Fruit fly (Drosophila melanogaster) whole organism: Measurements from ENCODE around the gene mRpS18B.

Experiments
- CG8478 ChIP-seq: fragments of >200 bp; optimal IDR thresholded peaks from 2 replicates; lab custom pipeline; 2018; ENCODE audit warnings: inconsistent platforms
- Dll ChIP-seq: fragments of >200 bp; optimal IDR thresholded peaks from 2 replicates; lab custom pipeline; 2017
- EcR ChIP-seq, 2 experiments: fragments of >200 bp; optimal IDR thresholded peaks; 2 replicates each; lab custom pipeline; 2017; ENCODE audit warnings: missing biosample characterization in 2 of 2, missing genetic modification characterization in 2 of 2, missing genetic modification reagents in 2 of 2
- pan ChIP-seq: fragments of >200 bp; optimal IDR thresholded peaks from 2 replicates; lab custom pipeline; 2017
- psq ChIP-seq: fragments of >200 bp; optimal IDR thresholded peaks from 2 replicates; lab custom pipeline; 2017
- usp ChIP-seq: fragments of >200 bp; optimal IDR thresholded peaks from 2 replicates; lab custom pipeline; 2017; ENCODE audit warnings: missing biosample characterization, missing genetic modification characterization, mixed read lengths

mRpS18B gene

DNA sequence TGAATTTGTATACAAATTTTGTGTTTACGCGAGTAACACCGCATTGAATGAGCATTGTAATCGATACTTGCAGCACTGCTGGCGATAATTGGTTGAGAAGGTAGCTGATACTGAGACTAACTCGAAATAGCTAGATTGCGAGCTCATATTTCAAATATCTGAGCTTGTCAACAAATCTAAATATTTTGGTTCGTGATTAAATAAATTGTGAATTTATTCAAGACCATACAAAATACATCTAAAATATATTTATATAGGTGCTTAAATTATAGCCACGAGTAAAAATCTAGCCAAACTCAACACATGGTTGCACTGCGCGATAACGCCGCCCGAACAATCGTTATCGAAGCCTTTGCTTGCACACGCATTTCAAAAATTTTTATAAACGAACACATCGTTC lies 3.3 kb downstream of the mRpS18B start, which contains the start of the genes Taf13 and nesd:
TSS of gene Taf13 (minus strand) at position 56 of the 400 bp plus-strand sequence.
TSS of gene nesd (plus strand) at position 179 of the 400 bp plus-strand sequence.
- TF ChIP-seq usp (no peak), pan (no peak), EcR (GFP tag; optimal IDR thresholded peaks at IDR 0.05; lab: Kevin White, UChicago) (no peak), CG8478 (lab: Kevin White, UChicago) (no peak), psq (no peak), Dll (lab: Kevin White, UChicago) (no peak)

DNA sequence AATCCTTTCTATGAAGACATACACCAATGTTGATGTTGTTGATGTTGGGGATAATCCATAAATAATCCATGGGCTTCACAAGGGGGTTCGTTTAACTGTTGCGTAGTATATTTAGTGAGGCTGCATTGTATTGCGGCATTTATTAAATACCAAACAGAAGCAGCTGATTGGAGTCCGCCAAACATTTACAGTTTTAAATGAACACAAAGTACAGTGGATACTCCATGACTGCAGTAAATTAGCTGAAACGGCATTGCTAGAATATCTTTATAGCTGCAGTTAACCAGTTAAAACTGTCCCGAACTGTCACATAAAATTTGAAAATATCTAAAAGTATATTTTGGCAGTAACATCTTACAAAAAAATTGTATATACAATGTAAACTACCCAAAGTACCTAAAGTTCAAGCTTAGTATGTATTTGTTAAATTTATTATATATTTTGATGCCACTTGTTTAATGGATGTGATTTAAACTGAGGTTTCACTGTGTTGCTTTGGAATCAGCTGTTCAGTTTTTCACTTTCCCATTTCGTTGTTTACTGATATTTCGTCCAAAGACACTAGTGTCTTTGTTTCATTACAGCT lies 5.9 kb downstream of the mRpS18B start, which contains the start of the genes CG10747 and Pyroxd1:
TSS of gene CG10747 (minus strand) at position 255 of the 586 bp plus-strand sequence.
TSS of gene Pyroxd1 (plus strand) at position 342 of the 586 bp plus-strand sequence.
- no peak for TF ChIP-seq CG8478 (lab: Kevin White, UChicago)
- TF ChIP-seq EcR (GFP tag; optimal IDR thresholded peaks at IDR 0.05; lab: Kevin White, UChicago) = no peak
- TF ChIP-seq psq = no peak
- no peak for TF ChIP-seq pan
- TF ChIP-seq usp = no peak
- no peak for TF ChIP-seq Dll (lab: Kevin White, UChicago)

dm6 chr2L:20086295-20087096 lies 10.6 kb downstream of the mRpS18B start:
- no peak for TF ChIP-seq EcR (GFP tag; optimal IDR thresholded peaks at IDR 0.05; lab: Kevin White, UChicago)
- no peak for TF ChIP-seq CG8478 (lab: Kevin White, UChicago)
- no peak for TF ChIP-seq psq
- TF ChIP-seq pan = no peak

- TF ChIP-seq Dll (lab: Kevin White, UChicago) = no peak
- TF ChIP-seq psq = no peak
- no peak for TF ChIP-seq EcR (GFP tag; optimal IDR thresholded peaks at IDR 0.05; lab: Kevin White, UChicago)
- TF ChIP-seq pan = no peak
- TF ChIP-seq CG8478 (lab: Kevin White, UChicago) = no peak
- TF ChIP-seq usp = no peak
Measured at dm6 chr2L:20084785-20085555, 12.1 kb downstream of the mRpS18B start, which contains the start of gene fok. Gene fok (minus strand): TSS chr2L:20085070.

DNA sequence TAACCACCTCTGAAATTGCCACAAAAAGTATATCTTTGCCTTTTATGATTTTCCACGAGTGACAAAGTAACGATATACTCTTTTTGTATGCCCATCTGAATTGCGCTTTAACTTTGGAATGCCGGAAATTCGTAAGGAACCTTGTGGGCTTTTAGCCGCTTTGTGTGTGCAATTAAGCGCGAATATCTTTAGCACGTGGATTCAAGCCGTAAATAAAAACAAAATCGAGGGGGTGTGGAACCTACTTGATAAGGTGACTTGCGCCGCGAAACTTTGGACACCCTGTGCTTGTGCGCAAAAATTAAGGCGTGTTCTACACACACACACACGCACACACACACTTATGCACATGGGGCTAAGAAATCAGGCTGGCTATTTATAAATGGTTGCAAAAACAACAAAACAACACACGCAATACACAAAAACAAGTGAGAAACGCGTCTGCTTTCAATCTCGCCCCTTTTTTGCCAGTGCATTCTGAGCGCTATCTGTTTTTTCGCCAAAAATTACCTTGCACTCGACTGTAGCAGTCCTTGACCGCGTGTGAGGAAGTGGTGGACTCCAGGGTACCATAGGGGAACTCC lies 12.9 kb downstream of the mRpS18B start:
- TF ChIP-seq pan (no peak), CG8478 (lab: Kevin White, UChicago) (no peak), EcR (GFP tag; optimal IDR thresholded peaks at IDR 0.05; lab: Kevin White, UChicago) (peak; percentile 8 to 25)

DNA sequence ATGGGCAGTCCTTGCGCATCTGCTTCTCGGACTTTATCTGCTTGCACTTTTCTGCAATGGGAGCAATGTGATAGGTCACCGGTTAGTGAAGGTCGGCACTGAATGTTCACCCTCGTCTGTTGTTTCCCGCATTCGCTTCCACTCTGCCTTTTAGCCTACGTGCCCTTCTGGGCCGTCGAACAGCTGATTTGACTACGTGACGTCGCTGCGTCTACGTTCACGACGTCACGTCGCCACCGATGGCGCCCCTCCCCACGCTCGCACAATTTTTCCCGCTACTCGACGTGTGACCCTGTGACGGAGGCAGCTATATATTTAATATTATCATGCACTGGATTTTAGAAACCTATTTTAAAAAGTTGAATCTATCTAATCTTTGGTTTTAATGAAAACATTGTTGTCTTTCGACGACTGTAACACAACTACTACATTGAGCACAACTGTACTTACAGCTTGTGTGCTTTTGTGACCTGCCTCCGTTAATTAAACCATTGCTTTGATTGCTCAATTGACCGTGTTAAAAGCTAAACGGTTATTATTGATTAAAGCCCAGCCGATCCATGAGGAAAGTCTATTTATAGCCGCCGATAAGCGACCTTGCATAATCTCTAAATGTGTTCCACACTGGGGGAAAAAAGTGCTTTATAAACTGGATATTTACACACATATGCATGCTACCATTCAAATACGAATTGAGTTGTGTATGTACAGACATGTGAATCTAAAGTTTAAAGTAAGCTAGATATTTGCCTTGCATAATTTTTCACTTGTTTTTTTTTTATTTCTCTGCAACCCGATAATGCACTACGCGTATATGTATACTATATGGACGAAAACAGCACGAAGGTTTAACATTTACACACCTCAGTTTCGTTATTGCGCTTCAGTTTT lies 13.8 kb downstream of the mRpS18B start:
- no peak for TF ChIP-seq usp

dm6 chr2L:20082155-20082964 lies 14.7 kb downstream of the mRpS18B start:
- TF ChIP-seq psq (no peak), Dll (lab: Kevin White, UChicago) (no peak), usp (no peak), pan (no peak), EcR (GFP tag; optimal IDR thresholded peaks at IDR 0.05; lab: Kevin White, UChicago) (no peak), CG8478 (lab: Kevin White, UChicago) (no peak)

DNA sequence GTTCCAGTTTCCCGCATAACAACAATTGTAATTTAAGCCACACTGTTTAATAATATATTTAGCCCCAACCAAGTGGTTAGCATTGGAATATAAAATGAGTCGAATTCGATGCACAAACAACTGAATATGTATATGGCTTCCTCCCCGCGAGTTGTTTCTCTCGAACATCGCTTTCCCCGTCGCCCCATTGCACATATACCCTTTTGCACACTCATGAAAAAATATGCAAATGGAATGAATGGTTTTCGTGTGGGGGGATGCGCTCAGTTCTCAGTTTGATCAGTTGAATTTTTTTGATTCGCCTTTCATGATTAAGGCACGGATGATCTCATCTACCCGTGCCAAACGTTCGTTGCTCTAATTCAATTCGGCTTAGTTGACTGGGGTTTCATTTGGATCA lies 16.3 kb downstream of the mRpS18B start:
- TF ChIP-seq EcR (GFP tag; optimal IDR thresholded peaks at IDR 0.05; lab: Kevin White, UChicago) = no peak
- TF ChIP-seq pan = no peak
- no peak for TF ChIP-seq CG8478 (lab: Kevin White, UChicago)
- no peak for TF ChIP-seq usp
- no peak for TF ChIP-seq psq
- TF ChIP-seq Dll (lab: Kevin White, UChicago) = no peak

dm6 chr2L:20078880-20079279 lies 18.2 kb downstream of the mRpS18B start:
- TF ChIP-seq CG8478 (lab: Kevin White, UChicago) (no peak), EcR (GFP tag; optimal IDR thresholded peaks at IDR 0.05; lab: Kevin White, UChicago) (no peak), psq (no peak), Dll (lab: Kevin White, UChicago) (no peak), pan (no peak), usp (no peak)
